Fruit fly (Drosophila melanogaster) whole organism, larva: ENCODE data around the gene CG4174.

Experiments used
- noc ChIP-seq: fragments of 200-800 bp; sonication (Bioruptor generic); optimal IDR thresholded peaks from 3 replicates; lab custom pipeline; 2019; ENCODE audit warnings: missing biosample characterization, mild to moderate bottlenecking, missing genetic modification characterization, moderate library complexity

The CG4174 gene

DNA sequence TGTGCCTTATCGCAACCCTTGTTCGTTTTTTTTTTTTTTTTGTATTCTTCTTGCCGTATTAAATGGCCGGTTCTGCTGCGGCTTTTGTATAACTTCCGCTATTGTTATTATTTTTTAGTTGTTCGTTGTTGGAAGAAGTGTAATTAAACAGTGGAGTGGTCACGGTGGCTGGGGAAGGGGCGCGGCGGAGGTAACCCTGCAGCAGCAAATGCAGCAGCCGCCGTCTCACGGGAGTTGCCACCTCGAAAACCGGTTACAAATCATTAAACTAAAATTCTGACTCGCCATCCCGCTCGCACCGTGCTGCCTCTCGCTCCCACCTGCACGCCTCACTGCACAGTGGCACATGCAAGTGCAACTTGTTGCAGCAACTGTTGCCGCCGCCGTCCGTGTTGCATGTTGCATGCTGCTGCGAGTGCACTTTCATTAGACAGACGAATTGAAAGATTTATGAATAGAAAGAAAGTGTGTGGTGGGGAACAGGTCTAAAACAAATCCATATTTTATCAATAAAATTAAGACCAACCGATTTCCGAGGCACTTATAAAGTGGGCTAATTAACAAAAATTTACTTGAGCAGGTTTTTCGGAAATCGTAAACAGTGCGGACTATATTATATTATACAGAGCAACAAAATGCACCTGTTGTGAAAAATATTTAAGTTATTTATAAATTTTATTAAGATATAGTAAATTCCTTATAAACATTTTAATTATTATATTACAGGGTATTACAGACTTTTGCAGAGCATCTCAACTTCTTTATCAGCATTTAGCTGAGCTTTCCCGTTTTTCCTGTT lies 10.1 kb upstream of the CG4174 start:
- no peak for TF ChIP-seq noc

- TF ChIP-seq noc, result no peak
These were observed 8.8 kb upstream of the CG4174 start for dm6 chr3L:18626451-18627079.

DNA sequence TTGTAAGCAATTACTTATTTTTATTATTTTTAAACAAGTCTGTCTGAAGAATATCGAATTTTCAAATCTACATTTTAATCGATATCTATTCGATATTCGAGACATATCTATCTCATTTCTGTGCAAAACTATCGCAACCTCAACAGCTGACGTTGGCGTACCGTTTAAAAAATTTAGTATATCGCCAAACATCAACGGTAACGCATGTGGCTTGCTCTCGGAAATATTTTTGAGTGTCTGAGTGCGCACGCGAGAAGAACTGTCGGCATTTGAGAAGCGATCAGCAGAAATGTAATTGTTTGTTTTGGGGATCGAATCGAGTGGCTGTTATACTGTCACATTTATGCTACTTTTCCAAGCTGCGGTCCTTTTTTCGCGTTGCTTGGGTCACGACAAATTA lies 8.0 kb upstream of the CG4174 start, which contains the start of gene MYPT-75D:
Gene MYPT-75D (plus strand): TSS at position 174 of the 400 bp plus-strand sequence.
- TF ChIP-seq noc, result peak; percentile 6

- TF ChIP-seq noc, result no peak
These were observed 4.6 kb upstream of the CG4174 start, which contains the start of gene bora for dm6 chr3L:18622422-18622739. Gene bora, plus strand, starts transcription at chr3L:18622692.

DNA sequence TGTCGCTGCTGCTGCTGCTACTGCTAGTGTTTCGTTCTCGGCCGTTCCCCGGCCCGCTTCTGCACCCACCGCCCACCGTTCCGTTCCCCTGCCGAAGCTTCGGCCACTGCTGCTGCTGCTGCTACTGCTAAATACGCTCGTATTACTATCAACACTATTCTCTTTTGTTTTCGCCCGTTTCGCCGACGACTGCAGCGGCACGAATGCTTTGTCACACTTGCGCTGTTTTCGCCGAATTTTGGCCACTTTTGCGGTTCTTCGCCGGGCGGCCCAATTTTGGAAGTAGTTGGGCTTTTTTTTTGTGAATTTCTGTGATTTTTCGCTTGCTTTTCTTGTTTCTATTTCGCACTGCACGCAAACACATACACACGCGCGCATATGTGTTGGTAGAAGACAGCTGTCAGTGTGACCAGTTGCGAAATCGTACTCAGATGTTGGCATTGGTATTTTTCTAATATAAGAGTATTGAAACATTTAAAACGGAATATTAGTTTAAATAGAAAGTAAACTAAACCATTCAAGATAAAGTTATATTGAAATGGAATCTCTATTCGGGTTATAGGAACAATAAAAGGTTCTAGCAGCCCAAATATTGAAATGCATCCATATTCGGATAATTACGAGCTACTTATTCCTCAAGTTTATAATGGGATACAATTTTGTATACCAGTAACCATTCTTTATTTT lies 4.1 kb upstream of the CG4174 start, which contains the start of gene not:
Gene not (minus strand): TSS at position 395 of the 687 bp plus-strand sequence.
- TF ChIP-seq noc, result no peak

DNA sequence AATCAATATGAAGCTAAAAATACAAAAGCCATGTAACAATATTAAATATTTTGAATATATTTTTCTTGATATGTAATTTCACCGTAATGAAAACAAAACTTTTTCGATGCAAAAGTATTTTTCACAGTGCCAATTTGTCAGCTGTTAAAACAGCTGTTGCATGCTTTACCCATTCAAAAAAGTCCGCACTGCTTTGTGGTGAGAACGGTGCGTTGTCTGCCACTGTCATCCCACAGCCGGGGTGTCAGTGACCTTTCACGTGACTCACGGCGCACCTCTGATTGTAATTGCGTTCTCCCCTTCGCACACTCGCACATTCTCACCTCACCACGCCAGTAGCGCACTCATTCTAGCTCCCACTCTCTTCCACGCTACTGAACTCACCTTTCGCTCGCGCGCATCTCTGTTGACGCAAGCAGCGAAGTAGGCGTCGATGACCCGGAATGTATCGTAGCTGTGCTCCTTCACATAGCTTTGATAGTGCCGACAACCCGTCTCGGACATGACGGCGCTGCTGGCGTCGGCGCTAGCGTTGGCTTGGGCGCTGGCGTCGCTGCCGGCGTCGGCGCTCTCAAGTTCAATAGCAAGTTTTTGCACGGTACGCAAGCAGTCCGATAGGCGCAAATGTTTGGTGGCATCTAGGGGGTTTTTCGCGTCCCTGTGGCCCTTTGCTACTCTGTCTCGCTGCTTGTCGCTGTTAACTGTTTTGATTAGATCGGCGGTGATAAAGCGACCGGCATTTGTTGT lies 3.4 kb upstream of the CG4174 start:
- TF ChIP-seq noc, result no peak

dm6 chr3L:18611600-18611999 lies 6.1 kb downstream of the CG4174 start, which contains the start of gene CG32199:
Gene CG32199, plus strand, starts transcription at chr3L:18611900.
- TF ChIP-seq noc, result no peak

- TF ChIP-seq noc, result no peak
These were observed 8.4 kb downstream of the CG4174 start, which contains the start of gene CG32201 for dm6 chr3L:18609320-18609719. Gene CG32201, plus strand, starts transcription at chr3L:18609620.

dm6 chr3L:18607162-18607561 lies 10.6 kb downstream of the CG4174 start, which contains the start of gene CG18231:
Gene CG18231, plus strand, starts transcription at chr3L:18607462.
- no peak for TF ChIP-seq noc

DNA sequence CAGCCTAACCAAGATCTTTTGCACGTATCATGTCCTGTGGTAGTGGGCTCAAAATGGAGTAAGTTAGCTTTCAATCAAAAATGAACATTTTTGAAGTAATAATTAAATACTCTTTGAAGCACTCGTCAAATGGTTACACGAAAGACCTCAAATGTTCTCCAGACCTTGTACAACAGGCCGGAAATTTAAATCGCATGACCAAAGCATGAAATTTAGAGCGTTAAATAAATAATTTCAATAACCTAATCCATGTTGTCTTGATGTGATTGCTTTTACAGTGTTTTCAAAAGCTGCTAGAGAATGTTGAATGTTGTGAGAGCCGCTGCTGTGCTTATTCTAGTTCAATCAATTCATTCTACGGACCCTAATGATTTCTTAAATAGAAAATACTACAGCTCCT lies 12.6 kb downstream of the CG4174 start, which contains the start of gene CG18233:
Gene CG18233 (plus strand): TSS at position 301 of the 400 bp plus-strand sequence.
- no peak for TF ChIP-seq noc

DNA sequence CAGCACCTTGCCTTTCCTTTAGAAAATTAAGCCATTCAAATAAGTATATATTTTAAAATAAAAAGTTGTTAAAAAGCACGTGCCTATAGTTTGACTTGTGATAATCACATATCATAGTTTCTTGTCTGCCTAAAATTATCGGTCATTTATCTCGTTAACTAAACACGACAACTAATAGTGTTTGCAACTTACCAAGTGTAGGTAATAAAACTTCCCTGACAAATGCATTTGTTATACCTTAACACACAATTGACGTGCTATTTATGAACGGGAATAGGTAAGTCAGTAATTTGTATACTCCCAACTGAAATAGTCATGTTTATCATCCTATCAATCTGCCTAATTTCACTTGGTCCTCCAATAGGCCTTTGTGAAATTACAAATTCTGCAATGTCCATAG lies 14.6 kb downstream of the CG4174 start, which contains the start of gene CG18234:
Gene CG18234 (plus strand): TSS at position 301 of the 400 bp plus-strand sequence.
- no peak for TF ChIP-seq noc

dm6 chr3L:18593671-18594070 lies 24.1 kb downstream of the CG4174 start, which contains the start of gene term:
Gene term, minus strand, starts transcription at chr3L:18593771.
- no peak for TF ChIP-seq noc

DNA sequence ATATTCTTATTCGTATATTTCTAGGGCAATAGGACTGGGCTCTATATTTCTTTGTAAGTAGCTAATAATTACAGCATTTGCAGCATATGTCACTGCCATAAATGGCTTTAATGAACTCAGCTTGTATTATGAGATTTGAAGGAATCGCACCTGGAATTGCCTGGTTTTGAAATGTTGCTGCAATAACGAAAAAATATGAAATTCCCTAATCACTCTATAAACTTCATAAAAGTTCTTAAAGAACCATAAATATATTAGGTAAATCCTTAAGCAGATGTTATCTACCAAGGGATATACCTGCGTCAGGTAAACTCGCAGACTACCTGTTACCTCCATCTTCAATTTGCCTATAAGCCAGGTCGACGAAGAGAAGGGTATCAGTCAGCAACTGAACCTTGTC lies 29.4 kb downstream of the CG4174 start, which contains the start of gene CG7271:
Gene CG7271 (plus strand): TSS at position 373 of the 400 bp plus-strand sequence.
- TF ChIP-seq noc, result no peak

DNA sequence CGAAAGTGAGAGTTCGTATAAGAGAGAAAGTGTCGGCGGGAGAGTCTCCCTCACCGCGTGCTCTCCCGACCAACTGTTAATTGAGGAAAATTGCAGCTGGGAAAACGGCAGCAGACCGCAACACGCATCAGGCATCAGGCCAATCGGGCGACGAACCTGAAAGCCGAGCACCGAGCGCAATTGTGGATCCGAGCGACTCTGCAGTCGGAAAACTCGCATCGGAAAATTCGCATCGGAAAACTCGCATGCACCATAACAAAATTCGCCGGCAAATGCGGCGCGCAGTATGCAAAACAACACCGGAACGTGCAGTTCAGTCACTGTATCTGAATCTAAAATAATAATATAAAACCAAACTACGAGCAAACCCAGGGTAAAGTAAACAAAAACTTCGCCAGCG lies 57.8 kb downstream of the CG4174 start, which contains the start of gene AstC-R1:
Gene AstC-R1 (plus strand): TSS at position 301 of the 400 bp plus-strand sequence.
- no peak for TF ChIP-seq noc
